Worm (Caenorhabditis elegans): ENCODE results near the gene mdt-8.

mdt-8 gene

DNA sequence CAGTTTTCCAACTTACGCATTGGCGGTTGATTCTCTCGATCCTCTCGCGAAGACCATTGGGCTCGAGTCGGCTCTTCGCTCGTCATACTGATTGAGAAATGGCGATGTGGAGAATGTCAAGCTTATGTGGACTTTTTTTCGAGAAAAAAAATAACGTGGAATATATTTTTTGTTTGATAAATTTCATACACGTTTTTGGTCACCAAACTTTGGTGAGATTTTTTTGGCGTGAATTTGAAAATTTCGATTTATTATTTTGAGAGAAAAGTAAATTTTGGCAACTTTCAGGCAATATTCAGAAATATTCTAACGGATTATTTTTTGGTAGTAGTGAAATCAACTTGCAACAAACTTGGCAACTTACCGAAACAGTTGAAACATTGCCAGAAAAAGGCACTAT, 54.5 kb downstream of the mdt-8 start, which contains the start of gene W02B12.12:
TSS of gene W02B12.12 (minus strand) at position 101 of the 400 bp plus-strand sequence.
- TF ChIP-seq lin-38 (GFP tag; IDR thresholded peaks at IDR 0.05) (no peak), unc-62 (GFP tag; optimal IDR thresholded peaks at IDR 0.05 in 1 of 2) (peak in 1 of 2 experiments; percentile 73), unc-62 (tag; optimal IDR thresholded peaks at IDR 0.05) (no peak)
